Worm (Caenorhabditis elegans): ENCODE results near the gene mlt-3.
A peak's percentile ranks its signal among the peaks of the same experiment; 100 is the strongest.

Gene mlt-3

DNA sequence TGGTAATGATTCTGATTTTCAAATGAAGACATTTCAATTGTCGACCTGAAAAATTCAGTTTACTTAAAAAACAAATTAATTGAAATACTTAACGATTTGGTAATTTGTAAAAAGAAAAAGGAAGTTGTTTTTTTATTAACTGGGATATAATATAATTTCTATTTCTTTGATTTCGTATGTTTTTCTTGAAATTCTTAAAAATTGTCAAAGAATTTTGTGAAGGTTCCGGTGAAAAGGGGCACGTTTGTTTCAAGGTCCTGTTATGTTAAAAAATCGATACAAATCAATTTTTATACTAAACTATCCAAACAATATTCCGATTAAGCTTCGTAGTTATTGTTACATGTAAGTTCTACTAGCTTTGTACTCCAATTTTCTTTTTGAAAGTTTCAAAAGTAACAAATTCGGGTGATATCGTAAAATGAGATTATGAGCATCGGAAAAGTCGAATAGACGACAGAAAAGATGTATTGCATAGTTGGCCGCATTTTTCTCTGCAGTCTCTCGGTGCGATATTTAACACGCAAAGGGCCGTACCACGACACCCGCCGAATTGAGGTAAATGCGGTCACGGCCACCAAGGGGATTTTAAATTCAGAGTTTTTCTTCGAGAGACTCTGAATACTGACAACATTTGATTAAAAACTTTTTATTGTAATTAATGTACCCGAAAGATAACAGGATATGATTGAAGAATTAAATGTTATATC is 32.4 kb upstream of the mlt-3 start, which contains the start of gene Y39C12A.9:
Gene Y39C12A.9 (minus strand): TSS at position 51 of the 710 bp plus-strand sequence.
- TF ChIP-seq unc-42 (tag; optimal IDR thresholded peaks at IDR 0.05), result peak; percentile 8
- peak; percentile 40 for TF ChIP-seq tbx-2 (tag; optimal IDR thresholded peaks at IDR 0.05)
- no peak for TF ChIP-seq ceh-45 (GFP tag; IDR thresholded peaks at IDR 0.05)
- TF ChIP-seq rnt-1 (tag; optimal IDR thresholded peaks at IDR 0.05), result no peak
- TF ChIP-seq hlh-8 (tag; optimal IDR thresholded peaks at IDR 0.05), result no peak
- peak; percentile 4 for TF ChIP-seq ceh-34 (tag; optimal IDR thresholded peaks at IDR 0.05)
- TF ChIP-seq odd-2 (tag; optimal IDR thresholded peaks at IDR 0.05), result no peak
- TF ChIP-seq ztf-16 (tag; optimal IDR thresholded peaks at IDR 0.05), result no peak
- peak; percentile 8 for TF ChIP-seq ceh-31 (tag; optimal IDR thresholded peaks at IDR 0.05)
- TF ChIP-seq lim-6 (tag; optimal IDR thresholded peaks at IDR 0.05), result no peak
- TF ChIP-seq ceh-18 (tag; optimal IDR thresholded peaks at IDR 0.05), result no peak
- no peak for TF ChIP-seq nhr-232 (tag; optimal IDR thresholded peaks at IDR 0.05)
- no peak for TF ChIP-seq madf-2 (tag; optimal IDR thresholded peaks at IDR 0.05)

- TF ChIP-seq hlh-30 (tag; optimal IDR thresholded peaks at IDR 0.05; ENCODE audit: insufficient read depth), result no peak
- TF ChIP-seq ttx-3 (tag; optimal IDR thresholded peaks at IDR 0.05), result no peak
- TF ChIP-seq zip-5 (tag; optimal IDR thresholded peaks at IDR 0.05), result no peak
- no peak for TF ChIP-seq che-1 (tag; optimal IDR thresholded peaks at IDR 0.05)
- TF ChIP-seq lim-6 (tag; optimal IDR thresholded peaks at IDR 0.05), result no peak
- TF ChIP-seq fkh-6 (tag; optimal IDR thresholded peaks at IDR 0.05), result no peak
- TF ChIP-seq nhr-11 (tag; optimal IDR thresholded peaks at IDR 0.05), result no peak
- TF ChIP-seq elt-2 (tag; optimal IDR thresholded peaks at IDR 0.05), result no peak
- TF ChIP-seq madf-2 (tag; optimal IDR thresholded peaks at IDR 0.05), result no peak
- TF ChIP-seq unc-55 (GFP tag; optimal IDR thresholded peaks at IDR 0.05), result no peak
- TF ChIP-seq ceh-34 (tag; optimal IDR thresholded peaks at IDR 0.05), result no peak
- TF ChIP-seq sdc-2 (tag; optimal IDR thresholded peaks at IDR 0.05), result no peak
Measured at ce11 chrIV:12252579-12252978, 25.7 kb upstream of the mlt-3 start, which contains the start of gene dnj-26. Gene dnj-26, minus strand, starts transcription at chrIV:12252679.

DNA sequence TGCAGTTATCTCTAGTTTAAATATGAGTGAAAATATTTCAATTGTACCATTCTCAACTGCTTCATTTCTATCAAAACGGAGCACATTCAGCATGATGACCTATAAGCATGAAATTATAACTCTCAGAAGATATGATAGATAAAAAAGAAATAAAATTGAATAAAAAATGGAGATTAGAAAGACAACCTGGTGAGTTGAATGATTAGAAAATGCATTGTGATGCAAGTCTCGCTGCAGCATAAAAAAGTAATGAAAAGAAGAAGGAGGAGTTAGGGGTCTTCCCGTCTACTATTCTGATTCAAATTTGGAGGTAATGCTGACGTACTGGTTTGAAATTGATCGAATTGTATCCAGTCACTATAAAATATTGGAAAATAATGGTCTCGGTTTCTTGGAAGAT is 17.8 kb upstream of the mlt-3 start, which contains the start of gene sre-15:
Gene sre-15 (minus strand): TSS at position 101 of the 400 bp plus-strand sequence.
- TF ChIP-seq ttx-3 (tag; optimal IDR thresholded peaks at IDR 0.05) (no peak), nhr-232 (tag; optimal IDR thresholded peaks at IDR 0.05) (no peak), gmeb-2 (tag; optimal IDR thresholded peaks at IDR 0.05) (no peak), nhr-11 (tag; optimal IDR thresholded peaks at IDR 0.05) (no peak), syd-9 (tag; optimal IDR thresholded peaks at IDR 0.05) (no peak), fkh-6 (tag; optimal IDR thresholded peaks at IDR 0.05) (no peak)

ce11 chrIV:12238851-12239250 is 11.9 kb upstream of the mlt-3 start, which contains the start of gene sre-19:
Gene sre-19, minus strand, starts transcription at chrIV:12238951.
- TF ChIP-seq C38D4.7 (GFP tag; optimal IDR thresholded peaks at IDR 0.05) (no peak), che-1 (tag; optimal IDR thresholded peaks at IDR 0.05) (no peak), elt-2 (tag; optimal IDR thresholded peaks at IDR 0.05) (no peak), ama-1 (optimal IDR thresholded peaks at IDR 0.05) (no peak), lin-11 (tag; optimal IDR thresholded peaks at IDR 0.05) (no peak), ceh-31 (tag; optimal IDR thresholded peaks at IDR 0.05) (no peak), eyg-1 (tag; optimal IDR thresholded peaks at IDR 0.05) (no peak), ztf-16 (tag; optimal IDR thresholded peaks at IDR 0.05) (no peak), tbx-7 (tag; optimal IDR thresholded peaks at IDR 0.05) (no peak)

DNA sequence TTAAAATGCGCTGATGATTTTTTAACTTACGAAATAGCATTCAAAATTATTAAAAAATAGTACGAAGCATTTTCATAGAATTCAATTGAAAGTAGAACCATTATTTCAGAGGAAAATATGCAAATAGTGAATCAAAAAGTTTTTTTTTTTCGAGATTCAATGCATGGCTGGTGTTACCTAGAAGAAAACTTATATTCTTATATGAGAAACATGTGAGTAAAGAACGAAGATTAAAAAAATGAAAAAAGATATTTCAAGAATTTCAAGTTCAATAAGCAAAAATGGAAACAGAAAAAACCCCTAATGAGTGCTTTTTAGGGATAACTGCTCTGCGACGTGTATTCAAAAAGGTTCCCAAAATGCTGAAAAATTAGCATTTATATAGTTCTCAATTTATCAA is 9.1 kb upstream of the mlt-3 start, which contains the start of gene sre-16:
Gene sre-16 (minus strand): TSS at position 101 of the 400 bp plus-strand sequence.
- TF ChIP-seq ceh-48 (tag; optimal IDR thresholded peaks at IDR 0.05) (no peak), che-1 (tag; optimal IDR thresholded peaks at IDR 0.05) (no peak), hlh-6 (tag; optimal IDR thresholded peaks at IDR 0.05) (no peak), ceh-2 (tag; optimal IDR thresholded peaks at IDR 0.05) (no peak), ets-4 (tag; optimal IDR thresholded peaks at IDR 0.05) (no peak), Y22D7AL.16 (tag; optimal IDR thresholded peaks at IDR 0.05) (no peak), ceh-14 (tag; optimal IDR thresholded peaks at IDR 0.05) (no peak), lim-6 (tag; optimal IDR thresholded peaks at IDR 0.05) (no peak), unc-86 (tag; optimal IDR thresholded peaks at IDR 0.05) (no peak), ceh-22 (tag; optimal IDR thresholded peaks at IDR 0.05) (no peak), K02D7.2 (tag; optimal IDR thresholded peaks at IDR 0.05) (no peak), nhr-11 (tag; optimal IDR thresholded peaks at IDR 0.05) (no peak), C08G9.2 (tag; optimal IDR thresholded peaks at IDR 0.05) (no peak), fkh-6 (tag; optimal IDR thresholded peaks at IDR 0.05) (no peak), fkh-10 (GFP tag; optimal IDR thresholded peaks at IDR 0.05) (no peak), npax-4 (tag; optimal IDR thresholded peaks at IDR 0.05) (no peak)
